Worm (Caenorhabditis elegans) whole organism, midembryonic: ENCODE results near the gene K10D11.5.

Experiments used
- klf-2 ChIP-seq: fragments of 200-800 bp; sonication (Bioruptor generic); conservative IDR thresholded peaks from 2 replicates; pipeline ENCODE4 v1.3.6; 2022; ENCODE audit warnings: missing genetic modification reagents, missing genetic modification characterization, missing compliant biosample characterization
- ztf-23 ChIP-seq: fragments of 200-800 bp; sonication (Bioruptor generic); IDR thresholded peaks from 2 replicates; pipeline ENCODE4 v1.3.6; 2022; ENCODE audit warnings: missing genetic modification reagents, missing genetic modification characterization, missing compliant biosample characterization
- ztf-29 ChIP-seq: fragments of 200-800 bp; sonication (Bioruptor generic); IDR thresholded peaks from 2 replicates; pipeline ENCODE4 v1.3.6; 2022; ENCODE audit warnings: missing genetic modification reagents, missing genetic modification characterization, missing compliant biosample characterization

DNA sequence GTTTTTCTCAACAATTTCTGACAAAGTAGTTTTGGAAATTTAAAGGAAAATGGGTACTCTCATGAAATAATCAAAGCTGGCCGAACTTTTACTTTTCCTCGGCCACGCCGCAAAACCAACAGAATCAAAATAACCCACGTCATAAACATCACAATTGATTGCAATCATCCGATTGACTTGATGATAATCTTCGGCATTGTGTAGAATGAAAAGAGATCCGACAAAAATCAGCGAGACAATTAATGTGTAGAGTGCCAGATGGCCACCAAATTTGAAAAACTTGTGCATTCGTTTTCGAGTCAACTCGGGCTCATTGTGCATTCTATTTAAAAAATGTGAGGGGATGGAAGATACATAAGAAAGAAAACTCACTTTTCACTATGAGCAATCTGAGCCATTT lies 45.2 kb upstream of the K10D11.5 start:
- TF ChIP-seq klf-2 (no peak), ztf-29 (GFP tag; lab: Robert Waterston, UW) (no peak), ztf-23 (GFP tag; lab: Robert Waterston, UW) (no peak)
